Fruit fly (Drosophila melanogaster) whole organism: ENCODE data around the gene cyc.

Source experiments
- CG8478 ChIP-seq: fragments of >200 bp; optimal IDR thresholded peaks from 2 replicates; lab custom pipeline; 2018; ENCODE audit warnings: inconsistent platforms
- Dll ChIP-seq: fragments of >200 bp; optimal IDR thresholded peaks from 2 replicates; lab custom pipeline; 2017
- EcR ChIP-seq, 2 experiments: fragments of >200 bp; optimal IDR thresholded peaks; 2 replicates each; lab custom pipeline; 2017; ENCODE audit warnings: missing biosample characterization in 2 of 2, missing genetic modification characterization in 2 of 2, missing genetic modification reagents in 2 of 2
- pan ChIP-seq: fragments of >200 bp; optimal IDR thresholded peaks from 2 replicates; lab custom pipeline; 2017
- psq ChIP-seq: fragments of >200 bp; optimal IDR thresholded peaks from 2 replicates; lab custom pipeline; 2017
- usp ChIP-seq: fragments of >200 bp; optimal IDR thresholded peaks from 2 replicates; lab custom pipeline; 2017; ENCODE audit warnings: missing biosample characterization, missing genetic modification characterization, mixed read lengths

cyc gene

dm6 chr3L:19815472-19816150, at the start of gene cyc:
Gene cyc, minus strand, starts transcription at chr3L:19815938.
- no peak for TF ChIP-seq Dll (lab: Kevin White, UChicago)
- peak; percentile 33 for TF ChIP-seq CG8478 (lab: Kevin White, UChicago)
- no peak for TF ChIP-seq pan
- no peak for TF ChIP-seq psq (lab: Kevin White, UChicago)

dm6 chr3L:19861215-19861614, 45.5 kb upstream of the cyc start:
- TF ChIP-seq usp (GFP tag; lab: Kevin White, UChicago), result no peak
- TF ChIP-seq Dll (lab: Kevin White, UChicago), result no peak
- TF ChIP-seq EcR (GFP tag; optimal IDR thresholded peaks at IDR 0.05; lab: Kevin White, UChicago), result no peak
- TF ChIP-seq CG8478 (lab: Kevin White, UChicago), result no peak
- no peak for TF ChIP-seq psq (lab: Kevin White, UChicago)
- no peak for TF ChIP-seq pan

- TF ChIP-seq EcR (GFP tag; optimal IDR thresholded peaks at IDR 0.05; lab: Kevin White, UChicago), result no peak
- TF ChIP-seq pan, result no peak
- no peak for TF ChIP-seq CG8478 (lab: Kevin White, UChicago)
These were observed 42.3 kb upstream of the cyc start for dm6 chr3L:19857923-19858490.

dm6 chr3L:19848080-19848479, 32.3 kb upstream of the cyc start:
- TF ChIP-seq EcR (GFP tag; optimal IDR thresholded peaks at IDR 0.05; lab: Kevin White, UChicago) (no peak), usp (GFP tag; lab: Kevin White, UChicago) (no peak)

- TF ChIP-seq Dll (lab: Kevin White, UChicago) (no peak), pan (no peak), CG8478 (lab: Kevin White, UChicago) (no peak), EcR (GFP tag; optimal IDR thresholded peaks at IDR 0.05; lab: Kevin White, UChicago) (no peak), usp (GFP tag; lab: Kevin White, UChicago) (no peak), psq (lab: Kevin White, UChicago) (no peak)
These were observed 31.2 kb upstream of the cyc start for dm6 chr3L:19846960-19847359.

dm6 chr3L:19845907-19846301, 30.2 kb upstream of the cyc start:
- TF ChIP-seq EcR (GFP tag; optimal IDR thresholded peaks at IDR 0.05; lab: Kevin White, UChicago), result no peak
- TF ChIP-seq pan, result no peak
- TF ChIP-seq psq (lab: Kevin White, UChicago), result no peak
- TF ChIP-seq Dll (lab: Kevin White, UChicago), result no peak
- no peak for TF ChIP-seq CG8478 (lab: Kevin White, UChicago)
- no peak for TF ChIP-seq usp (GFP tag; lab: Kevin White, UChicago)

- no peak for TF ChIP-seq pan
- no peak for TF ChIP-seq CG8478 (lab: Kevin White, UChicago)
- TF ChIP-seq psq (lab: Kevin White, UChicago), result no peak
- no peak for TF ChIP-seq usp (GFP tag; lab: Kevin White, UChicago)
- TF ChIP-seq Dll (lab: Kevin White, UChicago), result no peak
- no peak for TF ChIP-seq EcR (GFP tag; optimal IDR thresholded peaks at IDR 0.05; lab: Kevin White, UChicago)
These were observed 29.5 kb upstream of the cyc start, which contains the start of gene Papss for dm6 chr3L:19845047-19845906. Gene Papss, plus strand, starts transcription at chr3L:19845293.

dm6 chr3L:19844507-19844906, 28.8 kb upstream of the cyc start:
- TF ChIP-seq usp (GFP tag; lab: Kevin White, UChicago) (no peak), pan (no peak), psq (lab: Kevin White, UChicago) (no peak)

- TF ChIP-seq CG8478 (lab: Kevin White, UChicago) (no peak), usp (GFP tag; lab: Kevin White, UChicago) (no peak), EcR (GFP tag; optimal IDR thresholded peaks at IDR 0.05; lab: Kevin White, UChicago) (no peak), pan (no peak), Dll (lab: Kevin White, UChicago) (no peak), psq (lab: Kevin White, UChicago) (no peak)
These were observed 20.7 kb upstream of the cyc start, which contains the start of gene kto for dm6 chr3L:19836375-19836937. Gene kto, plus strand, starts transcription at chr3L:19836614.

- no peak for TF ChIP-seq CG8478 (lab: Kevin White, UChicago)
- TF ChIP-seq psq (lab: Kevin White, UChicago), result no peak
These were observed 18.5 kb upstream of the cyc start, which contains the start of the genes trc and CG32221 for dm6 chr3L:19834143-19834794. Gene trc, minus strand, starts transcription at chr3L:19834304. Gene CG32221, plus strand, starts transcription at chr3L:19834670.

dm6 chr3L:19833227-19833626, 17.5 kb upstream of the cyc start:
- TF ChIP-seq pan (no peak), psq (lab: Kevin White, UChicago) (no peak), Dll (lab: Kevin White, UChicago) (no peak), EcR (GFP tag; optimal IDR thresholded peaks at IDR 0.05; lab: Kevin White, UChicago) (no peak), usp (GFP tag; lab: Kevin White, UChicago) (no peak), CG8478 (lab: Kevin White, UChicago) (no peak)
